Worm (Caenorhabditis elegans) whole organism, L1 larva: Measurements from ENCODE around the gene str-260.

Experiments
- Y116A8C.19 ChIP-seq: sonication (generic microtip); optimal IDR thresholded peaks from 2 replicates; lab custom pipeline; 2016; ENCODE audit warnings: missing compliant biosample characterization, missing genetic modification characterization, borderline replicate concordance
- alr-1 ChIP-seq: fragments of 200-800 bp; sonication (Bioruptor generic); optimal IDR thresholded peaks from 2 replicates; lab custom pipeline; 2018; ENCODE audit warnings: borderline replicate concordance, mild to moderate bottlenecking, missing genetic modification characterization, missing compliant biosample characterization
- ama-1 ChIP-seq: fragments of 150-350 bp; optimal IDR thresholded peaks from 2 replicates; lab custom pipeline; 2014
- ceh-82 ChIP-seq, 3 experiments: fragments of 150-350 bp in 1 of 3; sonication (generic microtip) in 2 of 3; optimal IDR thresholded peaks; 2 replicates each; lab custom pipeline; 2014 to 2017; ENCODE audit warnings: missing biosample characterization in 3 of 3, missing genetic modification characterization in 3 of 3
- elt-3 ChIP-seq, 6 experiments: fragments of 150-350 bp in 1 of 6; sonication (generic microtip); optimal IDR thresholded peaks; 2 replicates each; lab custom pipeline; 2017 to 2018; ENCODE audit warnings: missing biosample characterization in 6 of 6, missing genetic modification characterization in 6 of 6, inconsistent platforms in 1 of 6
- fos-1 ChIP-seq: fragments of 150-350 bp; optimal IDR thresholded peaks from 2 replicates; lab custom pipeline; 2014; ENCODE audit warnings: missing biosample characterization, missing genetic modification characterization
- lin-13 ChIP-seq: fragments of 150-350 bp; optimal IDR thresholded peaks from 2 replicates; lab custom pipeline; 2014; ENCODE audit warnings: missing biosample characterization, missing genetic modification reagents, missing genetic modification characterization
- pqm-1 ChIP-seq: sonication (generic microtip); optimal IDR thresholded peaks from 3 replicates; lab custom pipeline; 2017; ENCODE audit warnings: missing biosample characterization, missing genetic modification characterization
- snpc-4 ChIP-seq: fragments of 150-350 bp; optimal IDR thresholded peaks from 2 replicates; lab custom pipeline; 2014; ENCODE audit warnings: missing biosample characterization, missing genetic modification characterization
- sox-4 ChIP-seq: sonication (generic microtip); optimal IDR thresholded peaks from 2 replicates; lab custom pipeline; 2016; ENCODE audit warnings: missing genetic modification characterization, missing compliant biosample characterization
- unc-62 ChIP-seq: fragments of 150-350 bp; optimal IDR thresholded peaks from 2 replicates; lab custom pipeline; 2014; ENCODE audit warnings: missing biosample characterization, missing genetic modification reagents, missing genetic modification characterization
- xbp-1 ChIP-seq: sonication (generic microtip); optimal IDR thresholded peaks from 2 replicates; lab custom pipeline; 2016; ENCODE audit warnings: missing genetic modification characterization, missing compliant biosample characterization

- no peak for TF ChIP-seq lin-13
- TF ChIP-seq snpc-4, result no peak
- no peak for TF ChIP-seq pqm-1 (tag; lab: Kevin White, UChicago)
- no peak for TF ChIP-seq ama-1 (lab: Kevin White, UChicago)
- TF ChIP-seq elt-3 (tag; optimal IDR thresholded peaks at IDR 0.05; lab: Kevin White, UChicago), result no peak
- TF ChIP-seq sox-4 (tag; lab: Kevin White, UChicago), result no peak
- no peak for TF ChIP-seq xbp-1 (tag; lab: Kevin White, UChicago)
- no peak for TF ChIP-seq ceh-82 (tag; optimal IDR thresholded peaks at IDR 0.05; lab: Kevin White, UChicago)
- TF ChIP-seq unc-62 (GFP tag; lab: Kevin White, UChicago), result no peak
- no peak for TF ChIP-seq alr-1 (tag; lab: Kevin White, UChicago)
- no peak for TF ChIP-seq fos-1
- no peak for TF ChIP-seq Y116A8C.19 (tag; lab: Kevin White, UChicago)
These were observed 24.8 kb downstream of the str-260 start, which contains the start of gene grl-28 for ce11 chrV:3551765-3552164.
